Worm (Caenorhabditis elegans): ENCODE data around the gene F55B11.6.

DNA sequence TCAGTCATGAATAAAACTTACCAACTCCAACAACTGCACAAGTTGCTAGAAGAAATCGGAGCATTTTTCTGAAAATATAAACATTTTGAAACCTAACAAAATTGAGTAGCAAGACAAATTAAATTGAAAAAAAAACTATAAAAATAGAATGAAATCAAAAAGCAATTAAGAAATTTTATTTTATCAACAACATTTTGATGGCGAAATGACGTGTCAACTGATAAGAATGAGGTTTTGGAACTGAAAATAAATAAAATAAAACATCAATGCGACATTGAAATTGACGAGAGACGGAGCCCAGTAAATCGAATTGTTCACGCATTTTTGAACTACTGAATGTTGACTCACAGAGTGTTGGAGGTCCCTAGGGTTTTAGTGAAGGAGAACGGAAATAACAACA lies 13.8 kb upstream of the F55B11.6 start, which contains the start of gene F55B11.4:
- TF ChIP-seq ama-1 (optimal IDR thresholded peaks at IDR 0.05) (no peak), hnd-1 (tag; optimal IDR thresholded peaks at IDR 0.05) (no peak), flt-1 (GFP tag; IDR thresholded peaks at IDR 0.05) (no peak), sea-1 (GFP tag; conservative IDR thresholded peaks at IDR 0.05) (no peak), F13C5.2 (tag; optimal IDR thresholded peaks at IDR 0.05) (no peak), ceh-13 (GFP tag; optimal IDR thresholded peaks at IDR 0.05) (no peak)
